Worm (Caenorhabditis elegans): ENCODE measurements around the gene F59D12.2.

F59D12.2 gene

DNA sequence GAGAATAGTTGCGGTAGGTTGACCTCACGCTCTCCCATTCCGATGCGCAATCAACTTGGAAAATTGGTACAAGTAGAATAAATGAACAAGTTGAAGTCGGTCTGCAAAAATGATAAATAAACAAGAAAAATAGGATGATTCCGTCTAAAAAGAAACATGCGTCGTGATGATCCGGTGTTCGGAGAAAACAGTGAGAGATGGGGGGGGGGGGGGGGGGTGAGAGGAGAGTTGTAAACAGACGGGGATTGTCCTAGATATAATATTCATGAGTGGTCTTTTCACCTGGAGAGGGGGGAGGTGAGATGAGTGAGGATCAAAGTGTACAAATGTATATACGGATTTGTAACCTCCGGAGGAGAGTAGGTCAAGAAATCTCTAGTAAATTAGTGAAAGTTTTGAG is at the start of gene F59D12.2:
F59D12.2 (minus strand) TSS at position 101 of the 400 bp plus-strand sequence.
- TF ChIP-seq zag-1 (tag; optimal IDR thresholded peaks at IDR 0.05) (no peak), mdl-1 (tag; optimal IDR thresholded peaks at IDR 0.05) (no peak), gmeb-1 (tag; optimal IDR thresholded peaks at IDR 0.05) (no peak), nhr-6 (tag; optimal IDR thresholded peaks at IDR 0.05) (no peak), mbf-1 (tag; optimal IDR thresholded peaks at IDR 0.05) (no peak), crh-2 (tag; optimal IDR thresholded peaks at IDR 0.05) (no peak), C34F6.9 (tag; optimal IDR thresholded peaks at IDR 0.05) (no peak), skn-1 (tag; optimal IDR thresholded peaks at IDR 0.05) (no peak)

ce11 chrX:15724994-15725393 is 49.5 kb upstream of the F59D12.2 start:
- TF ChIP-seq nhr-21 (tag; optimal IDR thresholded peaks at IDR 0.05), result no peak
- peak; percentile 34 for TF ChIP-seq snpc-4 (tag; optimal IDR thresholded peaks at IDR 0.05)
- no peak for TF ChIP-seq alr-1 (tag; optimal IDR thresholded peaks at IDR 0.05)
- peak; percentile 35 for TF ChIP-seq sma-3 (GFP tag; optimal IDR thresholded peaks at IDR 0.05)
- peak; percentile 67 for TF ChIP-seq blmp-1 (tag; optimal IDR thresholded peaks at IDR 0.05; ENCODE audit: insufficient read depth)
- TF ChIP-seq F13H6.1 (tag; optimal IDR thresholded peaks at IDR 0.05), result peak; percentile 66
- TF ChIP-seq C34F6.9 (tag; optimal IDR thresholded peaks at IDR 0.05), result peak; percentile 70
- peak; percentile 63 for TF ChIP-seq gmeb-1 (tag; optimal IDR thresholded peaks at IDR 0.05)
- TF ChIP-seq sem-4 (tag; optimal IDR thresholded peaks at IDR 0.05), result peak; percentile 41
- no peak for TF ChIP-seq nhr-6 (tag; optimal IDR thresholded peaks at IDR 0.05)
- peak; percentile 57 for TF ChIP-seq unc-55 (GFP tag; optimal IDR thresholded peaks at IDR 0.05)
- peak; percentile 75 for TF ChIP-seq sma-9 (GFP tag; optimal IDR thresholded peaks at IDR 0.05)
- TF ChIP-seq sma-9 (tag; optimal IDR thresholded peaks at IDR 0.05), result no peak
- TF ChIP-seq ceh-16 (tag; optimal IDR thresholded peaks at IDR 0.05), result peak; percentile 40
- peak; percentile 43 for TF ChIP-seq crh-2 (tag; optimal IDR thresholded peaks at IDR 0.05)
- TF ChIP-seq nhr-129 (tag; optimal IDR thresholded peaks at IDR 0.05), result peak; percentile 66
- no peak for TF ChIP-seq mbf-1 (tag; optimal IDR thresholded peaks at IDR 0.05)
- TF ChIP-seq fos-1 (tag; optimal IDR thresholded peaks at IDR 0.05), result peak; percentile 43
- TF ChIP-seq lin-11 (tag; optimal IDR thresholded peaks at IDR 0.05), result peak; percentile 37

DNA sequence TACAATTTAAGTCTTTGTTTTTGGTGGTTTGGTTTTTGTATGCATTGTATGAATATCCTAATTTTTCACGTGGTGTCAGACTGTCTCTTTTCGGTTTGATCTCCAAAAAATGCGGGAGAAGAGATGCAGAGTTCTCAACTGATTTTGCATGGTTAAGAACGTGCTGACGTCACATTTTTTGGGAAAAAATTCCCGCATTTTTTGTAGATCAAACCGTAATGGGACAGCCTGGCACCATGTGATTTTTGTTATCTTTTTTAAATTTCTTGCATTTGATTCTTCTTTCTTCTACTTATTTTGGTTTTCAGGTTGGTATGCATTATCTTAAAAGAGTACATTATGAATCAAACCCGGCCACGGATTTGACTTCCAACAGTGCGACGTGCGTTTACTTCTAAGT is 45.8 kb upstream of the F59D12.2 start, which contains the start of gene ZK662.5:
ZK662.5 (plus strand) TSS at position 301 of the 400 bp plus-strand sequence.
- TF ChIP-seq ama-1 (optimal IDR thresholded peaks at IDR 0.05) (no peak), unc-55 (GFP tag; optimal IDR thresholded peaks at IDR 0.05) (no peak), elt-3 (tag; optimal IDR thresholded peaks at IDR 0.05) (no peak), egl-27 (tag; optimal IDR thresholded peaks at IDR 0.05) (no peak), F13H6.1 (tag; optimal IDR thresholded peaks at IDR 0.05) (no peak), peb-1 (tag; optimal IDR thresholded peaks at IDR 0.05) (no peak), ZK546.5 (tag; optimal IDR thresholded peaks at IDR 0.05) (no peak), mdl-1 (tag; optimal IDR thresholded peaks at IDR 0.05) (no peak), lin-11 (tag; optimal IDR thresholded peaks at IDR 0.05) (no peak), nhr-21 (tag; optimal IDR thresholded peaks at IDR 0.05) (no peak), ztf-4 (tag; optimal IDR thresholded peaks at IDR 0.05) (no peak), R02D3.7 (tag; optimal IDR thresholded peaks at IDR 0.05) (no peak)

DNA sequence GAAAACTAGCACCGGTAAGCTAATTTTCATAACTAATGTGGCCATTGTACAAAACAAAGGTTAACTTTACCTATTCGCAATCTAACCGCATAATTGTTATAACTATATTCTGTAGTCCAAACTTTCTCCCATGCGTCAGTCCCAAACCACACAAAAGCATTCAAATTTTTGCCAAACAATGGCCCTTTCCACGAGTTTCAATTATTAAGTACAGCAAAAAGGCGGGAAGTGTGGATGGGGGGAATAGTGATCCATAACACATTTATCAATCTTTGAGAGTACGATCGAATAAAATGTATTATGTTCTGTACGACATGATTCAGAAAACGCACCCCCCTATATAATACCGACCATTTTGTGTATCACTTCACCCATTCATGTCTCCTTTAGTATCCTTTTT is 42.8 kb upstream of the F59D12.2 start, which contains the start of gene ZK662.6:
ZK662.6 (plus strand) TSS at position 301 of the 400 bp plus-strand sequence.
- TF ChIP-seq lin-39 (tag; optimal IDR thresholded peaks at IDR 0.05) (no peak), aly-2 (tag; optimal IDR thresholded peaks at IDR 0.05) (no peak), nhr-237 (tag; optimal IDR thresholded peaks at IDR 0.05) (no peak), lin-13 (GFP tag; optimal IDR thresholded peaks at IDR 0.05) (no peak), ztf-11 (tag; optimal IDR thresholded peaks at IDR 0.05) (no peak), sma-9 (GFP tag; optimal IDR thresholded peaks at IDR 0.05) (no peak), sma-9 (tag; optimal IDR thresholded peaks at IDR 0.05) (no peak), ZK546.5 (tag; optimal IDR thresholded peaks at IDR 0.05) (no peak), sma-3 (GFP tag; optimal IDR thresholded peaks at IDR 0.05) (no peak), ztf-1 (GFP tag; conservative IDR thresholded peaks at IDR 0.05) (no peak), nhr-12 (tag; optimal IDR thresholded peaks at IDR 0.05) (no peak), fos-1 (tag; optimal IDR thresholded peaks at IDR 0.05) (no peak), elt-1 (tag; optimal IDR thresholded peaks at IDR 0.05) (no peak), ama-1 (optimal IDR thresholded peaks at IDR 0.05) (no peak), mbf-1 (tag; optimal IDR thresholded peaks at IDR 0.05) (no peak), mab-5 (tag; optimal IDR thresholded peaks at IDR 0.05) (no peak), blmp-1 (tag; optimal IDR thresholded peaks at IDR 0.05; ENCODE audit: insufficient read depth) (no peak), skn-1 (tag; optimal IDR thresholded peaks at IDR 0.05) (no peak), zag-1 (tag; optimal IDR thresholded peaks at IDR 0.05) (no peak)

All from whole organism, L2 larva.